Fruit fly (Drosophila melanogaster) whole organism: ENCODE results near the gene CG31038.

Source experiments
- CG8478 ChIP-seq: fragments of >200 bp; optimal IDR thresholded peaks from 2 replicates; lab custom pipeline; 2018; ENCODE audit warnings: inconsistent platforms
- Dll ChIP-seq: fragments of >200 bp; optimal IDR thresholded peaks from 2 replicates; lab custom pipeline; 2017
- EcR ChIP-seq, 2 experiments: fragments of >200 bp; optimal IDR thresholded peaks; 2 replicates each; lab custom pipeline; 2017; ENCODE audit warnings: missing biosample characterization in 2 of 2, missing genetic modification characterization in 2 of 2, missing genetic modification reagents in 2 of 2
- pan ChIP-seq: fragments of >200 bp; optimal IDR thresholded peaks from 2 replicates; lab custom pipeline; 2017
- psq ChIP-seq: fragments of >200 bp; optimal IDR thresholded peaks from 2 replicates; lab custom pipeline; 2017
- usp ChIP-seq: fragments of >200 bp; optimal IDR thresholded peaks from 2 replicates; lab custom pipeline; 2017; ENCODE audit warnings: missing biosample characterization, missing genetic modification characterization, mixed read lengths

DNA sequence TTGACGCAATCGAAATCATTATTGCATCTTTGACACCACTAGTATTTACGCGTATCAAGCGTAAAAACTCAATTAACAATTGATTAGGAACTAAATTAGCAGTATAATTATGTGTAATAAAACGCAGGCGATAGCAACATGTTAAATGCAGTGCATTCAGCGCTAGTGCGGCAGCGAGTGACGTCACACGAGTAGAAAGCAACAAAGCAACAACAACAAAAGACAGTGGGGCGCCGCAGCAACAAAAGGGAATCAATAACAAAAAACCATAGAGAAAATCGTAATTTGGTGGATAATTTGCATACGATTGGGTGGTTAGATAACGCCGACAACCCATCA, 7.5 kb upstream of the CG31038 start, which contains the start of gene CG34133:
- TF ChIP-seq Dll (lab: Kevin White, UChicago): no peak
- no peak for TF ChIP-seq pan (lab: Kevin White, UChicago)
- TF ChIP-seq psq (lab: Kevin White, UChicago): no peak
- TF ChIP-seq CG8478 (lab: Kevin White, UChicago): no peak
- TF ChIP-seq usp (GFP tag; lab: Kevin White, UChicago): no peak
- no peak for TF ChIP-seq EcR (GFP tag; optimal IDR thresholded peaks at IDR 0.05; lab: Kevin White, UChicago)
